Worm (Caenorhabditis elegans) whole organism, L1 larva: ENCODE measurements around the gene trap-3.

Source experiments
- C16A3.4 ChIP-seq: fragments of 150-350 bp; optimal IDR thresholded peaks from 2 replicates; lab custom pipeline; 2014; ENCODE audit warnings: missing biosample characterization, missing genetic modification characterization
- F16B12.6 ChIP-seq: fragments of 150-350 bp; optimal IDR thresholded peaks from 2 replicates; lab custom pipeline; 2014; ENCODE audit warnings: missing biosample characterization, missing genetic modification characterization
- Y116A8C.19 ChIP-seq: sonication (generic microtip); optimal IDR thresholded peaks from 2 replicates; lab custom pipeline; 2016; ENCODE audit warnings: missing compliant biosample characterization, missing genetic modification characterization, borderline replicate concordance
- alr-1 ChIP-seq: fragments of 200-800 bp; sonication (Bioruptor generic); optimal IDR thresholded peaks from 2 replicates; lab custom pipeline; 2018; ENCODE audit warnings: borderline replicate concordance, mild to moderate bottlenecking, missing genetic modification characterization, missing compliant biosample characterization
- aly-2 ChIP-seq: fragments of 150-350 bp; optimal IDR thresholded peaks from 2 replicates; lab custom pipeline; 2014; ENCODE audit warnings: missing biosample characterization, missing genetic modification characterization
- ama-1 ChIP-seq: fragments of 150-350 bp; optimal IDR thresholded peaks from 2 replicates; lab custom pipeline; 2014
- blmp-1 ChIP-seq: fragments of 150-350 bp; optimal IDR thresholded peaks from 2 replicates; lab custom pipeline; 2014; ENCODE audit warnings: missing biosample characterization, missing genetic modification characterization
- dpl-1 ChIP-seq, 3 experiments: fragments of 150-350 bp in 2 of 3; sonication (generic microtip) in 1 of 3; optimal IDR thresholded peaks; 2 replicates each; lab custom pipeline; 2014 to 2017; ENCODE audit warnings: missing biosample characterization in 3 of 3, missing genetic modification characterization in 3 of 3, missing genetic modification reagents in 3 of 3
- dsc-1 ChIP-seq: sonication (generic microtip); optimal IDR thresholded peaks from 2 replicates; lab custom pipeline; 2016; ENCODE audit warnings: mild to moderate bottlenecking, missing genetic modification characterization, missing compliant biosample characterization
- efl-1 ChIP-seq, 4 experiments: fragments of 150-350 bp; optimal IDR thresholded peaks in 3 of 4; peaks in 1 of 4; 1 replicate in 1 of 4; 2 replicates in 3 of 4; lab custom pipeline; 2014; ENCODE audit warnings: missing biosample characterization in 2 of 4, missing genetic modification characterization in 2 of 4, missing genetic modification reagents in 2 of 4
- efl-3 ChIP-seq: fragments of 200-800 bp; sonication (Bioruptor generic); optimal IDR thresholded peaks from 2 replicates; lab custom pipeline; 2018; ENCODE audit warnings: mild to moderate bottlenecking, missing genetic modification characterization, missing compliant biosample characterization
- elt-2 ChIP-seq: sonication (generic microtip); optimal IDR thresholded peaks from 2 replicates; lab custom pipeline; 2016; ENCODE audit warnings: missing genetic modification characterization, mild to moderate bottlenecking, inconsistent platforms, missing compliant biosample characterization, missing genetic modification reagents
- ets-5 ChIP-seq: fragments of 200-800 bp; sonication (Bioruptor generic); IDR thresholded peaks from 2 replicates; pipeline ENCODE4 v1.3.6; 2022; ENCODE audit warnings: missing genetic modification characterization, missing compliant biosample characterization
- fkh-4 ChIP-seq: sonication (generic microtip); optimal IDR thresholded peaks from 2 replicates; lab custom pipeline; 2016; ENCODE audit warnings: missing compliant biosample characterization, missing genetic modification characterization, borderline replicate concordance
- fos-1 ChIP-seq: fragments of 150-350 bp; optimal IDR thresholded peaks from 2 replicates; lab custom pipeline; 2014; ENCODE audit warnings: missing biosample characterization, missing genetic modification characterization
- hpl-2 ChIP-seq: fragments of 150-350 bp; optimal IDR thresholded peaks from 2 replicates; lab custom pipeline; 2014; ENCODE audit warnings: missing biosample characterization, missing genetic modification reagents, missing genetic modification characterization
- irx-1 ChIP-seq: sonication (generic microtip); optimal IDR thresholded peaks from 2 replicates; lab custom pipeline; 2016; ENCODE audit warnings: missing genetic modification characterization, missing compliant biosample characterization
- isw-1 ChIP-seq: fragments of 200-800 bp; sonication (Bioruptor generic); IDR thresholded peaks from 2 replicates; pipeline ENCODE4 v1.3.6; 2022; ENCODE audit warnings: missing genetic modification characterization, missing compliant biosample characterization
- lin-13 ChIP-seq: fragments of 150-350 bp; optimal IDR thresholded peaks from 2 replicates; lab custom pipeline; 2014; ENCODE audit warnings: missing biosample characterization, missing genetic modification reagents, missing genetic modification characterization
- lin-14 ChIP-seq: fragments of 200-800 bp; sonication (Bioruptor generic); optimal IDR thresholded peaks from 2 replicates; lab custom pipeline; 2018; ENCODE audit warnings: mild to moderate bottlenecking, missing genetic modification characterization, moderate library complexity, missing compliant biosample characterization
- lin-15B ChIP-seq: fragments of 150-350 bp; sonication (generic microtip); optimal IDR thresholded peaks from 3 replicates; lab custom pipeline; 2014; ENCODE audit warnings: missing biosample characterization, missing genetic modification characterization
- lin-39 ChIP-seq: fragments of 150-350 bp; optimal IDR thresholded peaks from 2 replicates; lab custom pipeline; 2014; ENCODE audit warnings: missing biosample characterization, missing genetic modification reagents, missing genetic modification characterization
- lsy-2 ChIP-seq, 2 experiments: fragments of 150-350 bp; optimal IDR thresholded peaks; 2 replicates each; lab custom pipeline; 2014; ENCODE audit warnings: missing biosample characterization in 2 of 2, missing genetic modification characterization in 2 of 2
- mdl-1 ChIP-seq, 2 experiments: fragments of 150-350 bp; optimal IDR thresholded peaks; 2 replicates each; lab custom pipeline; 2014 to 2017; ENCODE audit warnings: missing biosample characterization in 2 of 2, missing genetic modification characterization in 2 of 2, inconsistent platforms in 1 of 2
- mef-2 ChIP-seq: fragments of 150-350 bp; optimal IDR thresholded peaks from 2 replicates; lab custom pipeline; 2014; ENCODE audit warnings: missing biosample characterization, missing genetic modification characterization
- nhr-11 ChIP-seq: fragments of 150-350 bp; optimal IDR thresholded peaks from 2 replicates; lab custom pipeline; 2014; ENCODE audit warnings: missing biosample characterization, missing genetic modification characterization
- nhr-20 ChIP-seq: sonication (generic microtip); optimal IDR thresholded peaks from 2 replicates; lab custom pipeline; 2016; ENCODE audit warnings: mild to moderate bottlenecking, missing genetic modification characterization, missing compliant biosample characterization
- nhr-76 ChIP-seq: sonication (generic microtip); optimal IDR thresholded peaks from 2 replicates; lab custom pipeline; 2017; ENCODE audit warnings: missing biosample characterization, missing genetic modification characterization
- nhr-77 ChIP-seq: fragments of 150-350 bp; optimal IDR thresholded peaks from 2 replicates; lab custom pipeline; 2014; ENCODE audit warnings: missing biosample characterization, missing genetic modification characterization
- nhr-85 ChIP-seq: sonication (generic microtip); peaks from one replicate; lab custom pipeline; 2016; ENCODE audit warnings: missing genetic modification characterization, inconsistent platforms, missing compliant biosample characterization
- nhr-90 ChIP-seq: sonication (generic microtip); optimal IDR thresholded peaks from 2 replicates; lab custom pipeline; 2016; ENCODE audit warnings: mild to moderate bottlenecking, missing genetic modification characterization, missing compliant biosample characterization; ENCODE audit not compliant: poor library complexity
- pax-3 ChIP-seq: fragments of 200-800 bp; sonication (Bioruptor generic); optimal IDR thresholded peaks from 2 replicates; lab custom pipeline; 2018; ENCODE audit warnings: mild to moderate bottlenecking, missing genetic modification characterization, moderate library complexity, missing compliant biosample characterization
- skn-1 ChIP-seq: fragments of 150-350 bp; optimal IDR thresholded peaks from 2 replicates; lab custom pipeline; 2014; ENCODE audit warnings: missing biosample characterization, missing genetic modification characterization
- sox-4 ChIP-seq: sonication (generic microtip); optimal IDR thresholded peaks from 2 replicates; lab custom pipeline; 2016; ENCODE audit warnings: missing genetic modification characterization, missing compliant biosample characterization
- unc-130 ChIP-seq: fragments of 150-350 bp; optimal IDR thresholded peaks from 2 replicates; lab custom pipeline; 2017; ENCODE audit warnings: missing biosample characterization, missing genetic modification characterization, inconsistent platforms
- unc-62 ChIP-seq: fragments of 150-350 bp; optimal IDR thresholded peaks from 2 replicates; lab custom pipeline; 2014; ENCODE audit warnings: missing biosample characterization, missing genetic modification reagents, missing genetic modification characterization
- unc-86 ChIP-seq: sonication (generic microtip); optimal IDR thresholded peaks from 2 replicates; lab custom pipeline; 2016; ENCODE audit warnings: missing genetic modification characterization, missing compliant biosample characterization
- xbp-1 ChIP-seq: sonication (generic microtip); optimal IDR thresholded peaks from 2 replicates; lab custom pipeline; 2016; ENCODE audit warnings: missing genetic modification characterization, missing compliant biosample characterization
- zip-4 ChIP-seq: fragments of 200-800 bp; sonication (Bioruptor generic); optimal IDR thresholded peaks from 2 replicates; lab custom pipeline; 2018; ENCODE audit warnings: mild to moderate bottlenecking, missing genetic modification characterization, moderate library complexity, missing compliant biosample characterization
- ztf-11 ChIP-seq, 2 experiments: sonication (generic microtip); optimal IDR thresholded peaks; 2 replicates each; lab custom pipeline; 2016 to 2017; ENCODE audit warnings: missing genetic modification characterization in 2 of 2, missing biosample characterization in 1 of 2, missing compliant biosample characterization in 1 of 2
- ztf-4 ChIP-seq: fragments of 150-350 bp; optimal IDR thresholded peaks from 2 replicates; lab custom pipeline; 2014; ENCODE audit warnings: missing biosample characterization, missing genetic modification characterization

Gene trap-3

ce11 chrIV:2390251-2390672, 1.0 kb downstream of the trap-3 start (continued):
- no peak for TF ChIP-seq pax-3 (tag; lab: Kevin White, UChicago)
- TF ChIP-seq zip-4 (GFP tag; lab: Kevin White, UChicago), result peak; percentile 12
- peak; percentile 10 for TF ChIP-seq C16A3.4 (tag; lab: Kevin White, UChicago)
- no peak for TF ChIP-seq lin-15B (tag; lab: Kevin White, UChicago)
- peak; percentile 42 to 53 for TF ChIP-seq lsy-2 (tag; optimal IDR thresholded peaks at IDR 0.05; lab: Kevin White, UChicago)
- TF ChIP-seq ama-1 (lab: Kevin White, UChicago), result peak; percentile 54
- TF ChIP-seq unc-130, result no peak
- no peak for TF ChIP-seq dsc-1 (tag; lab: Kevin White, UChicago)
- TF ChIP-seq hpl-2, result peak; percentile 43
- TF ChIP-seq ztf-4 (tag; lab: Kevin White, UChicago), result peak; percentile 90
- TF ChIP-seq efl-3 (GFP tag; lab: Kevin White, UChicago), result no peak
- TF ChIP-seq aly-2, result no peak
- no peak for TF ChIP-seq skn-1 (tag; lab: Kevin White, UChicago)
- TF ChIP-seq lin-14 (GFP tag; lab: Kevin White, UChicago), result no peak
- TF ChIP-seq lin-39 (tag; lab: Kevin White, UChicago), result no peak
- peak; percentile 7 for TF ChIP-seq nhr-20
- TF ChIP-seq ets-5, result no peak
- peak; percentile 21 for TF ChIP-seq lin-13
- TF ChIP-seq blmp-1 (tag; lab: Kevin White, UChicago), result peak; percentile 12
- no peak for TF ChIP-seq alr-1 (tag; lab: Kevin White, UChicago)
- no peak for TF ChIP-seq F16B12.6 (tag; lab: Kevin White, UChicago)
- TF ChIP-seq elt-2 (tag; lab: Kevin White, UChicago), result peak; percentile 14
- no peak for TF ChIP-seq nhr-11 (tag; lab: Kevin White, UChicago)
- TF ChIP-seq mef-2 (tag; lab: Kevin White, UChicago), result no peak
- TF ChIP-seq nhr-85, result no peak
- peak; percentile 58 for TF ChIP-seq nhr-90
- no peak for TF ChIP-seq unc-86 (tag; lab: Kevin White, UChicago)
- TF ChIP-seq fkh-4, result no peak
- TF ChIP-seq sox-4 (tag; lab: Kevin White, UChicago), result no peak
- TF ChIP-seq isw-1 (GFP tag; lab: Robert Waterston, UW), result no peak
- TF ChIP-seq efl-1 (optimal IDR thresholded peaks at IDR 0.05; lab: Kevin White, UChicago), result peak; percentile 12 to 44
- peak; percentile 64 to 93 for TF ChIP-seq efl-1 (GFP tag; optimal IDR thresholded peaks at IDR 0.05 in 1 of 2; lab: Kevin White, UChicago)
- peak; percentile 12 for TF ChIP-seq xbp-1 (tag; lab: Kevin White, UChicago)
- no peak for TF ChIP-seq mdl-1 (tag; optimal IDR thresholded peaks at IDR 0.05; lab: Kevin White, UChicago)
- TF ChIP-seq nhr-77 (tag; lab: Kevin White, UChicago), result no peak
- no peak for TF ChIP-seq fos-1 (tag; lab: Kevin White, UChicago)
- no peak for TF ChIP-seq Y116A8C.19 (tag; lab: Kevin White, UChicago)
- TF ChIP-seq ztf-11 (tag; optimal IDR thresholded peaks at IDR 0.05; lab: Kevin White, UChicago), result no peak
- no peak for TF ChIP-seq unc-62 (GFP tag; lab: Kevin White, UChicago)

ce11 chrIV:2390804-2391203, 1.6 kb downstream of the trap-3 start, which contains the start of gene eri-5:
Gene eri-5 (plus strand): TSS chrIV:2390821.
- no peak for TF ChIP-seq irx-1 (tag; lab: Kevin White, UChicago)
- TF ChIP-seq efl-1 (optimal IDR thresholded peaks at IDR 0.05; lab: Kevin White, UChicago), result no peak
- peak in 1 of 2 experiments; percentile 41 for TF ChIP-seq efl-1 (GFP tag; optimal IDR thresholded peaks at IDR 0.05 in 1 of 2; lab: Kevin White, UChicago)
- no peak for TF ChIP-seq nhr-85

ce11 chrIV:2391809-2392208, 2.6 kb downstream of the trap-3 start:
- TF ChIP-seq nhr-76 (tag; lab: Kevin White, UChicago) (no peak), skn-1 (tag; lab: Kevin White, UChicago) (no peak), dpl-1 (GFP tag; optimal IDR thresholded peaks at IDR 0.05; lab: Kevin White, UChicago) (no peak), nhr-77 (tag; lab: Kevin White, UChicago) (no peak)
